Worm (Caenorhabditis elegans): ENCODE data around the gene F58F12.12.

DNA sequence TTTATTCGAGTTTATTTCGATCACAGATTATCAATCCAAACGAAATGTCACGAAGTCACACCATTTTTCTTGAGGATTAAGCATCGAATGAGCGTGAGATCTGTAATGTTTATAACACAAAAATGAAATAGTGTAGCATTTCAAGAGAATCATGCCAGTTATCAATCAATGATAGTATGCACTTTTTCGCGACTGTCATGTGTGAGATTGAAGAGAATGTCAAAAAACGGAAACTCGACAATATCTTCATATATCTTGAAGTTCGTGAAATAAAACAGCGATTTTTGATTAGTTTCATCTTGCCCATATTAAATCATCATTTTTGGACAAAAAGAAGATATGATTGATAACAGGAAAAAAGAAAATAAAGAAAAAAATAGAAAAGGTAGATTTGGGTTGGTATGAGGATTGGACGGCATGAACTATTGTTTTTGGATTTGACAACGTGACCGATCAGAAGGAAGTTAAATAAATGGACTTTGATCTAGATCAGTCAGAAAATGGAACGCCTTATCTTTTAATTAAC is 1.9 kb upstream of the F58F12.12 start:
- TF ChIP-seq ceh-82 (tag; optimal IDR thresholded peaks at IDR 0.05) = no peak
- TF ChIP-seq R02D3.7 (tag; optimal IDR thresholded peaks at IDR 0.05) = no peak
- TF ChIP-seq cey-2 (tag; optimal IDR thresholded peaks at IDR 0.05; ENCODE audit: borderline replicate concordance, insufficient read depth) = no peak
- no peak for TF ChIP-seq lim-7 (GFP tag; IDR thresholded peaks at IDR 0.05)
- no peak for TF ChIP-seq lsy-2 (tag; optimal IDR thresholded peaks at IDR 0.05)
